Worm (Caenorhabditis elegans): ENCODE measurements around the gene clec-85.

DNA sequence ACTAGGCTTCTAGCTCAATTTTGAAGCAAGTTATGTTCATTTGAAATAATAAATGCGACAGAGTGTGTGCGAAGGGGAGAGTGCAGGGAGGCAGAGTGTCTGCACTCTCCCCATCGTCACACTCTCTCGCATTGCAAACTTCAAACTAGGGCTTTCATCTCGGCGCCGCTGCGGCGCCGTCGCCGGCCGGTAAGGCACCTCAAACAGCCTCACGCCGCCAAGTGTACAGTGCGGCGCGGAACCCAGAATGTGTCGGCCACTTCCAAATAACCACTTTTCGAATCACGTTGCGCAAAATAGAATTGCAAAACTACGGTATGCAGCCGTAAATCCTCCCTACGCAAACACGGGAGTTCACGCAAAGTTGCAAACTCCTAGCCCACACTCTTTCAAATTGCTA lies 1.4 kb upstream of the clec-85 start:
- no peak for TF ChIP-seq elt-2 (tag; optimal IDR thresholded peaks at IDR 0.05)
- no peak for TF ChIP-seq ceh-19 (GFP tag; optimal IDR thresholded peaks at IDR 0.05)
